Fruit fly (Drosophila melanogaster) whole organism, embryonic: ENCODE results near the gene CG33721.

Experiments
- CG4328 ChIP-seq: fragments of 200-800 bp; sonication (Bioruptor generic); optimal IDR thresholded peaks from 3 replicates; lab custom pipeline; 2017; ENCODE audit warnings: missing biosample characterization, missing genetic modification reagents, missing genetic modification characterization
- Optix ChIP-seq: fragments of 200-800 bp; sonication (Bioruptor generic); IDR thresholded peaks from 3 replicates; pipeline ENCODE4 v1.3.6; 2022; ENCODE audit warnings: missing biosample characterization, missing genetic modification characterization
- gro ChIP-seq: fragments of 200-800 bp; sonication (Bioruptor generic); optimal IDR thresholded peaks from 2 replicates; lab custom pipeline; 2016; ENCODE audit warnings: missing biosample characterization, missing genetic modification characterization
- sob ChIP-seq: fragments of 200-800 bp; sonication (Bioruptor generic); IDR thresholded peaks from 2 replicates; pipeline ENCODE4 v1.3.6; 2022; ENCODE audit warnings: missing biosample characterization, missing genetic modification characterization

- peak; percentile 60 for TF ChIP-seq sob (GFP tag; lab: Robert Waterston, UW)
- no peak for TF ChIP-seq gro (GFP tag; lab: Kevin White, UChicago)
- TF ChIP-seq CG4328 = peak; percentile 46
- TF ChIP-seq Optix (GFP tag; lab: Robert Waterston, UW) = peak; percentile 63; the same call in 1 of the 3 replicates
Observed at dm6 chr3R:22368777-22369214, 37.9 kb downstream of the CG33721 start.
